Fruit fly (Drosophila melanogaster) whole organism: ENCODE data around the gene CG43062.
A peak's percentile ranks its signal among the peaks of the same experiment; 100 is the strongest.

Experiments
- CG8478 ChIP-seq: fragments of >200 bp; optimal IDR thresholded peaks from 2 replicates; lab custom pipeline; 2018; ENCODE audit warnings: inconsistent platforms
- Dll ChIP-seq: fragments of >200 bp; optimal IDR thresholded peaks from 2 replicates; lab custom pipeline; 2017
- EcR ChIP-seq, 2 experiments: fragments of >200 bp; optimal IDR thresholded peaks; 2 replicates each; lab custom pipeline; 2017; ENCODE audit warnings: missing biosample characterization in 2 of 2, missing genetic modification characterization in 2 of 2, missing genetic modification reagents in 2 of 2
- pan ChIP-seq: fragments of >200 bp; optimal IDR thresholded peaks from 2 replicates; lab custom pipeline; 2017
- psq ChIP-seq: fragments of >200 bp; optimal IDR thresholded peaks from 2 replicates; lab custom pipeline; 2017
- usp ChIP-seq: fragments of >200 bp; optimal IDR thresholded peaks from 2 replicates; lab custom pipeline; 2017; ENCODE audit warnings: missing biosample characterization, missing genetic modification characterization, mixed read lengths

CG43062 gene

DNA sequence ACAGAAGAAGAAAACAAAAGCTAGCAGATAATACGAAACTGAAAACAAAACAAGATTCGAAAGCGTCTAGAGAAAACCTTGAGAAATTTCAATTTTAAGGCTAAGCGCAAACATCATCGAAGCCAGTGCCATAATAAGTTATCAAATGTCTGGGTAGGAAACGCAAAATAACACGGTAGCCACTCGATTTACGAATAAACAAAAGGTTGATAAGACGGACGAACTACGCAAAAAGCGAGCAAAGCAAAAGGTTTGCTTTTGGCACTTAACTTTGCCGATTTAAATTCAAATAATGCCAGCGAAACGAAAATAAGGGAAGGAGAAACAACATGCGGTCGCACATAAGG is 8.0 kb downstream of the CG43062 start:
- TF ChIP-seq pan (lab: Kevin White, UChicago) (no peak), Dll (lab: Kevin White, UChicago) (no peak), EcR (GFP tag; optimal IDR thresholded peaks at IDR 0.05; lab: Kevin White, UChicago) (no peak), CG8478 (lab: Kevin White, UChicago) (no peak), usp (GFP tag; lab: Kevin White, UChicago) (no peak), psq (lab: Kevin White, UChicago) (no peak)

dm6 chr3R:11758507-11759184 is 8.5 kb downstream of the CG43062 start:
- TF ChIP-seq Dll (lab: Kevin White, UChicago) (no peak), pan (lab: Kevin White, UChicago) (no peak), EcR (GFP tag; optimal IDR thresholded peaks at IDR 0.05; lab: Kevin White, UChicago) (no peak), CG8478 (lab: Kevin White, UChicago) (no peak), usp (GFP tag; lab: Kevin White, UChicago) (no peak), psq (lab: Kevin White, UChicago) (no peak)

dm6 chr3R:11759185-11759731 is 9.1 kb downstream of the CG43062 start:
- TF ChIP-seq CG8478 (lab: Kevin White, UChicago) (no peak), psq (lab: Kevin White, UChicago) (no peak), usp (GFP tag; lab: Kevin White, UChicago) (no peak), Dll (lab: Kevin White, UChicago) (no peak), EcR (GFP tag; optimal IDR thresholded peaks at IDR 0.05; lab: Kevin White, UChicago) (no peak)

- TF ChIP-seq Dll (lab: Kevin White, UChicago) (no peak), EcR (GFP tag; optimal IDR thresholded peaks at IDR 0.05; lab: Kevin White, UChicago) (no peak), pan (lab: Kevin White, UChicago) (no peak), CG8478 (lab: Kevin White, UChicago) (no peak), psq (lab: Kevin White, UChicago) (no peak), usp (GFP tag; lab: Kevin White, UChicago) (no peak)
Measured at dm6 chr3R:11759971-11760370, 9.8 kb downstream of the CG43062 start.

DNA sequence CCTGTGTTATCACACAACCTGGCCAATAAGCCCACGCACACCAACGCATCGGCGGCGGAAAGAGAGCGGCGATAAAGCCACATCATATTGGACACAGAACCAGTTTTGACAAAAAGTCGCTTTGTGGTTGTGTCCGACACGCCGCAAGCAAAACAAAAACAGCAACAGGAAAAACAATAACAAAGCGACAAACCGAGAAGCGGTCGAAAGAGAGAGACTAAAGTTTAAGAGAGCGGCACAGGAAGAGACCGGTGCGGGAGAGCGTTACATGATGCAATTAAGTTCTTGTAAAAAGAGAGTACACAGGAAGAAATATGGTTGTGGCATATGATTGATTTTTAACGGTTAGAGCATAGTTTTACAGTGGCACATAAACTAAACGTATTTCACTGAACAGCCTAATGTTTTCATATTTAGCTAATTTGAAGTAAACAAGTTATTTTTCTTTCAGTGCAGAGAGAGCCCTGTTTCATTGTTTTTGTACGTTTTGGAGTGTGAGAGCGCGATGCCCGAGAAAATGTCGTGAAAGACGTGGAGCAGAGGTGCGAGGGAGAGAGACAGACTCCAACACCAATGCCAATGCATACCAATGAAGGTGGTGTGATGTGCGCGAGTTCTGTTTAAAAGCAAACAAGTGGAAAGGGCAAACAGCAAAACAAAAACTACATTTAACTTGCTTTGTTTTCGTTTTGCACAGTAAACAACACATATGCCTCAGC is 10.7 kb downstream of the CG43062 start:
- TF ChIP-seq CG8478 (lab: Kevin White, UChicago) (no peak), Dll (lab: Kevin White, UChicago) (peak; percentile 83)

- no peak for TF ChIP-seq usp (GFP tag; lab: Kevin White, UChicago)
- TF ChIP-seq psq (lab: Kevin White, UChicago): no peak
- no peak for TF ChIP-seq Dll (lab: Kevin White, UChicago)
- no peak for TF ChIP-seq EcR (GFP tag; optimal IDR thresholded peaks at IDR 0.05; lab: Kevin White, UChicago)
- no peak for TF ChIP-seq pan (lab: Kevin White, UChicago)
- TF ChIP-seq CG8478 (lab: Kevin White, UChicago): no peak
Measured at dm6 chr3R:11761718-11762117, 11.6 kb downstream of the CG43062 start.

DNA sequence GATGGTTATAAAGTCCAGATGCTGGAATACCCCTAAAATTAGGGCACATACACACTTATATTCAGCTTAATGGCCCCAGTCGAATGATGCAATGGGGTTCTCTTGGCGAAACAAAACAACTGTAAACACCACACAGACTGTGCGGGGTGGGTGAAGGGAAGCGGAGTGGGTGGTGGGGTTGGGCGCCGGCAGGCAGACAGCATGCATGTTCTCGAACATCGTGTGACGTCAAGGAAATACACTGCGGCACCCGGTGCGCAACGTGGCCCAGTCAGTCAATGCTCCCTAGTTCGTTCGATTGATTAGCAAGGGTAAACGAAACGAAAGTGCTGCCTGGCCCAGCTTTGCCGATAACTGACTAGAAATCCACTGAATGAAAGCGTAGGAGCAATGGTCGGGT is 12.4 kb downstream of the CG43062 start:
- TF ChIP-seq psq (lab: Kevin White, UChicago) (no peak), EcR (GFP tag; optimal IDR thresholded peaks at IDR 0.05; lab: Kevin White, UChicago) (no peak)

DNA sequence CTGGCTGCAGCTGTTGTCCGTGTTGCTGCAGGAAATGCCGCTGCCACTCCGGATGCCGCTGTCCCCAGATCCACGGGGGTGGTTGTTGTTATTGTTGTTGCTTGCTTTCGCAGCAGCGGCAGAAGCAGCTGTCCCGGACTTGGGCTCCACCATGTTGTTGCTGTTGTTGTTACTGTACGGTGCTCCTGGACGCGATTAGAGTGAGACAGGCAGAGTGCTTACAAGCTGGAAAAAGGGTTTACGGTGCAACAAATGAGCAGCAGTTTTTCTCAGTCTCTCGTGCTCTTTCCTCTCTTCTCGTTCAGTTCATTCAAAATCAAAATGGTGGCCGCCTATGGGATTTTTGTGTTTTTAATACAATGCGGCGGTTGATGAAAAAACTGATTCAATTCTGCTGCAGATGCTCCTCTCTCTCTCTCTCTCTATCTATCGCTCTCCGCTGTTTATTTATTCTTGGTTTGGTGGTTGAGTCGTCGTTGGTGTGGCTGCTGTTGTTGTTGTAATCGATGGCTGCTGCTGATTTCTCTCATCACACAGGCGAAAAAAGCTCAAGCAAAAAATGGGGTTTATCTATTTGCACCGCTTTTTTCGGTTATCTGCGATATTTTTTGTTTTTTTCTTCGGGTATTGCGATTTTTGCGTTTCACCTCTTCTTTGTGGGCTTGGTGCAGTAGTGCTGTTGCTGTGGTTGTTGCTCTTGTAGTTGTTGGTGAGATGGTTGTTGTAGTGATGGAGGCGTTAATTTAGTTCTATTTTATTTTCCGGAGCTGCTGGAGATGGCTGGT is 13.6 kb downstream of the CG43062 start:
- TF ChIP-seq Dll (lab: Kevin White, UChicago): peak; percentile 12
- TF ChIP-seq usp (GFP tag; lab: Kevin White, UChicago): no peak

DNA sequence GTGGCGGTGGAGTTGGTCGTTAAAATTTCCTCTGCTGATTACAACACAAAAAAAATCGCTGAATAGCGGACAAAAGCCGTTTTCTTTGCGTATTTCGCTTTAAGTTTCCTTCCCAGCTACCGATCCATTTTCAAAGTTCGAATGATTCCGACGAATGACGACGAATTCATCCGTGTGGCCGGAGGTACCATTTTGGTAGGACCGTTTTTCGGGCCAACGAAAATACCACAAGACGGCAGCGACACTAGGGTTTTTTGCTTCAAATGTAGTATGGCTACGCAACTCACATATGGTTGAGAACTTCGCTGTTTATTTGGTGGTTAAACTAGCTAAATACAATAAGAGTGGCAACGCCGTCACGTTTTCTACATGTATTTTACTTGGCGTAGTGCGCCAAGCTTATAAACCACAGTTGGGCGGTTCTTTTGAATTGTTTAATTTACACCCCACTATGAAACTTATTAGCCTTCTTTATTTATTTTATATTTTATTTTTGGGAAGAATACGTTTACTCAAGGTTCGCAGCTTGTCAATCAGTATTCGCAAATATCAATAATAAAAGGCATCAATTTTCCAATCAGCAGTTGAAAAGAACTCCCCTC is 14.2 kb downstream of the CG43062 start, which contains the start of gene Lk6:
Lk6 (minus strand) TSS at position 179 of the 602 bp plus-strand sequence.
- TF ChIP-seq Dll (lab: Kevin White, UChicago) (no peak), CG8478 (lab: Kevin White, UChicago) (no peak), usp (GFP tag; lab: Kevin White, UChicago) (no peak), pan (lab: Kevin White, UChicago) (no peak), psq (lab: Kevin White, UChicago) (no peak), EcR (GFP tag; optimal IDR thresholded peaks at IDR 0.05; lab: Kevin White, UChicago) (no peak)

- no peak for TF ChIP-seq pan (lab: Kevin White, UChicago)
- no peak for TF ChIP-seq CG8478 (lab: Kevin White, UChicago)
- no peak for TF ChIP-seq usp (GFP tag; lab: Kevin White, UChicago)
- no peak for TF ChIP-seq psq (lab: Kevin White, UChicago)
- TF ChIP-seq EcR (GFP tag; optimal IDR thresholded peaks at IDR 0.05; lab: Kevin White, UChicago): no peak
- TF ChIP-seq Dll (lab: Kevin White, UChicago): no peak
Measured at dm6 chr3R:11770733-11771132, 20.6 kb downstream of the CG43062 start.

DNA sequence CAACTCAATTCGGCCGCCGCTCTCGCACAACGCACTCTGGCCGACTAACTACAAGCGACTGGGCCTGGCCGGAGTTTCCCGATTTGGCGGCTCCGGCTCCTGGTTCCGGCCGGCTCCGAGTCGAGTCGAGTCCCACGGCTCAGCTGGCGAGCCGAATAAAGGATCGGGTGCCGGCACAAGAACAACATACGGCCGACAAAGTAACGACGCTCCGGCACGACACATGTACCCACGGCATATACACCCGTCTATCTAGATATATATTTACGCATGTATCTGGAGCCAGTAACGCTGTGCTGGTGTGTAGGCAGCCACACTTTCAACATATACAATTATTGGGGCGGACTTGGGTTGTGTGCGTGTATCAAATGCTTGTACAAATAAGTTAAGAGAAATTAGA is 21.4 kb downstream of the CG43062 start:
- TF ChIP-seq pan (lab: Kevin White, UChicago) (no peak), EcR (GFP tag; optimal IDR thresholded peaks at IDR 0.05; lab: Kevin White, UChicago) (no peak), CG8478 (lab: Kevin White, UChicago) (no peak), psq (lab: Kevin White, UChicago) (no peak), usp (GFP tag; lab: Kevin White, UChicago) (no peak), Dll (lab: Kevin White, UChicago) (no peak)
